Worm (Caenorhabditis elegans): ENCODE measurements around the gene F52H3.11.

ce11 chrII:10016013-10016412 lies 28.9 kb downstream of the F52H3.11 start, which contains the start of gene lec-2:
- TF ChIP-seq skn-1 (tag; optimal IDR thresholded peaks at IDR 0.05) (no peak), zag-1 (tag; optimal IDR thresholded peaks at IDR 0.05) (no peak), snpc-4 (tag; optimal IDR thresholded peaks at IDR 0.05) (no peak), nhr-11 (tag; optimal IDR thresholded peaks at IDR 0.05) (no peak), ceh-82 (tag; optimal IDR thresholded peaks at IDR 0.05) (no peak), egl-27 (tag; optimal IDR thresholded peaks at IDR 0.05) (no peak), ceh-16 (tag; optimal IDR thresholded peaks at IDR 0.05) (no peak), nfya-1 (tag; optimal IDR thresholded peaks at IDR 0.05; ENCODE audit: insufficient read depth) (peak; percentile 36), pqm-1 (tag; optimal IDR thresholded peaks at IDR 0.05) (no peak)
